Fruit fly (Drosophila melanogaster): ENCODE results near the gene GluRIIB.

Gene GluRIIB

dm6 chr2L:5523848-5524473, 35.2 kb upstream of the GluRIIB start, which contains the start of the genes Vps52 and Elp4 (continued):
- TF ChIP-seq Dll (GFP tag; IDR thresholded peaks at IDR 0.05; ENCODE audit: partially characterized antibody) (peak; percentile 81), Adf1 (GFP tag; IDR thresholded peaks at IDR 0.05) (no peak), CG18764 (GFP tag; optimal IDR thresholded peaks at IDR 0.05) (peak; percentile 67), CG1647 (GFP tag; optimal IDR thresholded peaks at IDR 0.05) (peak; percentile 45), CG11398 (GFP tag; optimal IDR thresholded peaks at IDR 0.05) (no peak), onecut (GFP tag; IDR thresholded peaks at IDR 0.05) (0 out of 2 replicates have a peak, but pooled peaks have one; percentile 41), Dek (tag; optimal IDR thresholded peaks at IDR 0.05) (peak; percentile 83), Nf-YA (GFP tag; IDR thresholded peaks at IDR 0.05) (no peak), BtbVII (GFP tag; optimal IDR thresholded peaks at IDR 0.05) (peak; percentile 16), CG43689 (GFP tag; IDR thresholded peaks at IDR 0.05) (no peak), Atf3 (GFP tag; optimal IDR thresholded peaks at IDR 0.05) (peak; percentile 29), esg (GFP tag; conservative IDR thresholded peaks at IDR 0.05) (peak; percentile 69), gsb (GFP tag; IDR thresholded peaks at IDR 0.05) (no peak), Dp (GFP tag; optimal IDR thresholded peaks at IDR 0.05) (peak; percentile 30), D19B (GFP tag; optimal IDR thresholded peaks at IDR 0.05) (no peak), CG33557 (GFP tag; optimal IDR thresholded peaks at IDR 0.05) (peak; percentile 67), CG12236 (GFP tag; optimal IDR thresholded peaks at IDR 0.05) (no peak), Trl (optimal IDR thresholded peaks at IDR 0.05) (no peak), Trl (GFP tag; optimal IDR thresholded peaks at IDR 0.05) (peak; percentile 22), nom (GFP tag; optimal IDR thresholded peaks at IDR 0.05) (peak; percentile 21), bab2 (GFP tag; optimal IDR thresholded peaks at IDR 0.05) (peak; percentile 49), Aef1 (GFP tag; IDR thresholded peaks at IDR 0.05) (peak; percentile 66), CG8944 (GFP tag; optimal IDR thresholded peaks at IDR 0.05) (peak; percentile 25), CG7372 (GFP tag; IDR thresholded peaks at IDR 0.05) (peak; percentile 73), CG5180 (GFP tag; optimal IDR thresholded peaks at IDR 0.05) (no peak), Elba2 (GFP tag; optimal IDR thresholded peaks at IDR 0.05) (peak; percentile 42), CG12391 (tag; optimal IDR thresholded peaks at IDR 0.05) (peak; percentile 90), CG14441 (GFP tag; IDR thresholded peaks at IDR 0.05) (peak; percentile 70), CG9876 (GFP tag; optimal IDR thresholded peaks at IDR 0.05) (peak; percentile 32), bsh (GFP tag; optimal IDR thresholded peaks at IDR 0.05) (peak in 1 of 2 experiments; percentile 72), pan (optimal IDR thresholded peaks at IDR 0.05) (no peak), pan (GFP tag; optimal IDR thresholded peaks at IDR 0.05 in 1 of 2, IDR thresholded peaks at IDR 0.05 in 1 of 2) (peak in 1 of 2 experiments; percentile 76), kni (GFP tag; optimal IDR thresholded peaks at IDR 0.05) (no peak), CG4404 (GFP tag; IDR thresholded peaks at IDR 0.05) (peak; percentile 50; the same call in 1 of the 2 replicates), CG17361 (GFP tag; IDR thresholded peaks at IDR 0.05) (peak; percentile 93), Nf-YC (tag; optimal IDR thresholded peaks at IDR 0.05) (peak; percentile 82), ash1 (GFP tag; optimal IDR thresholded peaks at IDR 0.05) (no peak), NK7.1 (GFP tag; optimal IDR thresholded peaks at IDR 0.05) (peak; percentile 20), CG31441 (GFP tag; IDR thresholded peaks at IDR 0.05) (no peak; the same call in 1 of the 2 replicates), CG10274 (GFP tag; optimal IDR thresholded peaks at IDR 0.05) (peak; percentile 12), ssp (GFP tag; IDR thresholded peaks at IDR 0.05) (peak; percentile 80), CG14667 (GFP tag; IDR thresholded peaks at IDR 0.05) (peak; percentile 28; the same call in 1 of the 2 replicates), lbe (GFP tag; optimal IDR thresholded peaks at IDR 0.05) (no peak), pnt (GFP tag; optimal IDR thresholded peaks at IDR 0.05) (peak; percentile 20), HLH3B (GFP tag; IDR thresholded peaks at IDR 0.05) (peak; percentile 29; the same call in 1 of the 2 replicates), CG13894 (tag; optimal IDR thresholded peaks at IDR 0.05) (peak; percentile 78), dmrt99B (tag; optimal IDR thresholded peaks at IDR 0.05) (no peak), CTCF (GFP tag; optimal IDR thresholded peaks at IDR 0.05) (no peak), Abd-B (GFP tag; optimal IDR thresholded peaks at IDR 0.05) (peak; percentile 80), CG7786 (GFP tag; optimal IDR thresholded peaks at IDR 0.05) (peak; percentile 30), CG3281 (GFP tag; optimal IDR thresholded peaks at IDR 0.05) (peak; percentile 78)

Data from whole organism, embryonic.